Worm (Caenorhabditis elegans): ENCODE results near the gene folt-1.
A peak's percentile ranks its signal among the peaks of the same experiment; 100 is the strongest.

ce11 chrV:11094698-11095097 lies 46.6 kb upstream of the folt-1 start:
- TF ChIP-seq pha-4 (tag; optimal IDR thresholded peaks at IDR 0.05) (no peak), unc-62 (GFP tag; optimal IDR thresholded peaks at IDR 0.05) (no peak), elt-1 (tag; optimal IDR thresholded peaks at IDR 0.05) (peak; percentile 35), ama-1 (optimal IDR thresholded peaks at IDR 0.05) (no peak), tbx-2 (tag; optimal IDR thresholded peaks at IDR 0.05) (no peak)
